Fruit fly (Drosophila melanogaster): ENCODE results near the gene CG5282.

The CG5282 gene

DNA sequence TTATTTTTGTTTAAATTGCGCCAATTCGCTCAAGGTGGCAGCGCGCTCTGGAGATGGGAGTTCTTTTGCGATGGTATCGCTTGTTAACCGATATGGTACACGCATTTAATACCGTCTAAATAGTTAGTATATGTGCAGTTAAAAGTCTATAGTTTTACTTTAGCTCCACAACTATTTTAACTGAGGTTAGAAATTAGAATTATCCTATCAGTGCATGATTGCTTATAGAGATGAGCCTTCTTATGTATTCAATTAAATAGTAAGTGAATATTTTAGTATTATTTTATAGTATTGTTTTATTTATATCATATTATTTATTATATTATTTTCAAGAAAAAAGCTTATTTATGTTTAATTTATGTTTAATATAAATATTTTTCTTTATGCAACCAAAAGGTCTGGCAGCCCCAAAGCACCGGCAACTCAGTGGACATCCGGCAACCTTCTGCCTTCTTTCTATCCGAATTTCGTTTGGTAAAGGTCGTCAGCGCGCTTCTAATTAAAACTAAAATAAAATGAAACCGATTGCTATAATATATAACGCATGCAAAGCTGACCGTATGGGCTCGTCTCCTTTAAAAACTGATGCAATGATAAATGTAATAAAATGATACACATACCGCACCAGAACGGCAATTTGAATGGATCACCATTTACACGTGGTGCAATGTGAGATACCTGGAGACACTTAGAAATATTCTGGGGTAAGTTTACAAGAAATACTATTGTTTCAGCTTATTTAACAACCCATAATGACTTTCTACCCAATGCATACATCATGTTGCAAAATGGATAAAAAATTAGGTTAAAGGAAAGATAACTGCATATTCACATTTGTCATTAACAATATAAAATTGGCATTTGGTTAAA is 27.2 kb upstream of the CG5282 start, which contains the start of gene CG5199 (continued):
- TF ChIP-seq CG3065 (GFP tag; optimal IDR thresholded peaks at IDR 0.05) (no peak), Trl (optimal IDR thresholded peaks at IDR 0.05) (no peak), Trl (GFP tag; optimal IDR thresholded peaks at IDR 0.05) (peak; percentile 10), TFAM (GFP tag; optimal IDR thresholded peaks at IDR 0.05) (no peak), aop (GFP tag; IDR thresholded peaks at IDR 0.05) (no peak), CG3726 (GFP tag; IDR thresholded peaks at IDR 0.05) (0 out of 3 replicates have a peak, but pooled peaks have one; percentile 58), al (GFP tag; IDR thresholded peaks at IDR 0.05) (0 out of 2 replicates have a peak, but pooled peaks have one; percentile 11), Dbx (GFP tag; IDR thresholded peaks at IDR 0.05) (peak; percentile 75; the same call in 2 of the 3 replicates), HHEX (GFP tag; optimal IDR thresholded peaks at IDR 0.05) (peak; percentile 52), Nf-YC (tag; optimal IDR thresholded peaks at IDR 0.05) (peak; percentile 75), wek (GFP tag; optimal IDR thresholded peaks at IDR 0.05) (no peak), CG17802 (tag; optimal IDR thresholded peaks at IDR 0.05) (peak; percentile 1), HmgD (GFP tag; optimal IDR thresholded peaks at IDR 0.05) (no peak), NK7.1 (GFP tag; optimal IDR thresholded peaks at IDR 0.05) (no peak), abd-A (tag; optimal IDR thresholded peaks at IDR 0.05) (no peak), row (GFP tag; IDR thresholded peaks at IDR 0.05) (peak; percentile 80), CG1602 (GFP tag; optimal IDR thresholded peaks at IDR 0.05) (peak; percentile 56), CG17328 (GFP tag; IDR thresholded peaks at IDR 0.05) (no peak), zen (tag; optimal IDR thresholded peaks at IDR 0.05) (peak; percentile 60), Tbp (GFP tag; optimal IDR thresholded peaks at IDR 0.05) (peak; percentile 31), mam (GFP tag; optimal IDR thresholded peaks at IDR 0.05) (peak; percentile 82), CG18599 (GFP tag; optimal IDR thresholded peaks at IDR 0.05) (peak; percentile 69), Stat92E (GFP tag; optimal IDR thresholded peaks at IDR 0.05) (no peak), CG8924 (tag; optimal IDR thresholded peaks at IDR 0.05) (peak; percentile 80), ftz-f1 (GFP tag; optimal IDR thresholded peaks at IDR 0.05) (peak; percentile 37), CG2116 (GFP tag; optimal IDR thresholded peaks at IDR 0.05) (peak; percentile 37), gem (tag; optimal IDR thresholded peaks at IDR 0.05) (peak; percentile 91), CG17912 (GFP tag; optimal IDR thresholded peaks at IDR 0.05) (no peak), Hmr (GFP tag; optimal IDR thresholded peaks at IDR 0.05) (peak; percentile 75), klu (GFP tag; IDR thresholded peaks at IDR 0.05) (peak; percentile 35; the same call in 1 of the 2 replicates), CG31441 (GFP tag; IDR thresholded peaks at IDR 0.05) (peak; percentile 79), Ets65A (GFP tag) (peak; percentile 92), CG14965 (GFP tag; optimal IDR thresholded peaks at IDR 0.05; ENCODE audit: borderline replicate concordance) (no peak), CG31388 (GFP tag; optimal IDR thresholded peaks at IDR 0.05) (peak; percentile 56), CG13775 (GFP tag; optimal IDR thresholded peaks at IDR 0.05) (peak; percentile 85), ac (GFP tag; optimal IDR thresholded peaks at IDR 0.05) (no peak), hbn (GFP tag; IDR thresholded peaks at IDR 0.05; ENCODE audit: partially characterized antibody) (peak; percentile 61), CG14667 (GFP tag; IDR thresholded peaks at IDR 0.05) (peak; percentile 60), trh (GFP tag; optimal IDR thresholded peaks at IDR 0.05) (no peak), CG8388 (GFP tag; optimal IDR thresholded peaks at IDR 0.05) (peak; percentile 74), gro (GFP tag; optimal IDR thresholded peaks at IDR 0.05) (no peak), CG7357 (GFP tag; IDR thresholded peaks at IDR 0.05) (no peak), mirr (GFP tag; optimal IDR thresholded peaks at IDR 0.05) (no peak), gcm (GFP tag; optimal IDR thresholded peaks at IDR 0.05) (peak; percentile 49), disco-r (GFP tag; optimal IDR thresholded peaks at IDR 0.05) (no peak), CG1024 (GFP tag; IDR thresholded peaks at IDR 0.05) (no peak), Sry-β (GFP tag; optimal IDR thresholded peaks at IDR 0.05) (peak; percentile 37), Doc3 (GFP tag; IDR thresholded peaks at IDR 0.05; ENCODE audit: partially characterized antibody) (peak; percentile 77), dan (GFP tag; IDR thresholded peaks at IDR 0.05) (no peak)

Measured in whole organism, embryonic.